Worm (Caenorhabditis elegans) whole organism, young adult: ENCODE results near the gene arx-2.

Source experiments
- B0261.1 ChIP-seq: sonication (generic microtip); optimal IDR thresholded peaks from 2 replicates; lab custom pipeline; 2016; ENCODE audit warnings: mild to moderate bottlenecking, missing genetic modification characterization, moderate library complexity, missing compliant biosample characterization
- F23B12.7 ChIP-seq: sonication (generic microtip); optimal IDR thresholded peaks from 2 replicates; lab custom pipeline; 2017; ENCODE audit warnings: missing genetic modification characterization, mild to moderate bottlenecking, missing compliant biosample characterization, antibody characterized with exemption, moderate library complexity; ENCODE audit not compliant: insufficient read depth
- F33H1.4 ChIP-seq: fragments of 200-800 bp; sonication (Bioruptor generic); IDR thresholded peaks from 2 replicates; pipeline ENCODE4 v1.3.6; 2022; ENCODE audit warnings: missing genetic modification reagents, missing genetic modification characterization, missing compliant biosample characterization
- F37B4.10 ChIP-seq: fragments of 200-800 bp; sonication (Bioruptor generic); IDR thresholded peaks from 2 replicates; pipeline ENCODE4 v1.3.6; 2022; ENCODE audit warnings: missing genetic modification characterization, missing compliant biosample characterization
- F55B11.4 ChIP-seq: sonication (generic microtip); optimal IDR thresholded peaks from 2 replicates; lab custom pipeline; 2016; ENCODE audit warnings: missing compliant biosample characterization, missing genetic modification characterization, borderline replicate concordance; ENCODE audit not compliant: insufficient read depth
- Y67H2A.10 ChIP-seq: fragments of 200-800 bp; sonication (Bioruptor generic); conservative IDR thresholded peaks from 2 replicates; pipeline ENCODE4 v1.3.6; 2022; ENCODE audit warnings: missing genetic modification reagents, missing genetic modification characterization, missing compliant biosample characterization
- Y95B8A.8 ChIP-seq: fragments of 200-800 bp; sonication (Bioruptor generic); IDR thresholded peaks from 2 replicates; pipeline ENCODE4 v1.3.6; 2022; ENCODE audit warnings: missing genetic modification reagents, missing genetic modification characterization, missing compliant biosample characterization
- aptf-2 ChIP-seq: fragments of 200-800 bp; sonication (Bioruptor generic); conservative IDR thresholded peaks from 2 replicates; pipeline ENCODE4 v1.3.6; 2022; ENCODE audit warnings: missing genetic modification reagents, missing genetic modification characterization, missing compliant biosample characterization
- atf-7 ChIP-seq: sonication (generic microtip); optimal IDR thresholded peaks from 2 replicates; lab custom pipeline; 2017; ENCODE audit warnings: mild to moderate bottlenecking, missing genetic modification characterization, missing compliant biosample characterization
- attf-3 ChIP-seq: fragments of 200-800 bp; sonication (Bioruptor generic); conservative IDR thresholded peaks from 2 replicates; pipeline ENCODE4 v1.3.6; 2022; ENCODE audit warnings: missing genetic modification reagents, missing genetic modification characterization, missing compliant biosample characterization
- attf-6 ChIP-seq: fragments of 200-800 bp; sonication (Bioruptor generic); IDR thresholded peaks from 2 replicates; pipeline ENCODE4 v1.3.6; 2022; ENCODE audit warnings: missing genetic modification reagents, missing genetic modification characterization, missing compliant biosample characterization
- ceh-79 ChIP-seq: sonication (generic microtip); optimal IDR thresholded peaks from 2 replicates; lab custom pipeline; 2017; ENCODE audit warnings: mild to moderate bottlenecking, missing genetic modification characterization, missing compliant biosample characterization
- chd-7 ChIP-seq: sonication (generic microtip); optimal IDR thresholded peaks from 2 replicates; lab custom pipeline; 2016; ENCODE audit warnings: mild to moderate bottlenecking, missing genetic modification characterization, moderate library complexity, missing compliant biosample characterization
- dpl-1 ChIP-seq: fragments of 150-350 bp; optimal IDR thresholded peaks from 2 replicates; lab custom pipeline; 2014; ENCODE audit warnings: missing biosample characterization, missing genetic modification reagents, missing genetic modification characterization
- ekl-4 ChIP-seq: fragments of 200-800 bp; sonication (Bioruptor generic); IDR thresholded peaks from 2 replicates; pipeline ENCODE4 v1.3.6; 2022; ENCODE audit warnings: missing genetic modification reagents, missing genetic modification characterization, missing compliant biosample characterization
- ets-4 ChIP-seq: fragments of 200-800 bp; sonication (Bioruptor generic); optimal IDR thresholded peaks from 2 replicates; lab custom pipeline; 2018; ENCODE audit warnings: mild to moderate bottlenecking, missing genetic modification characterization, missing compliant biosample characterization
- hmg-1.2 ChIP-seq: fragments of 200-800 bp; sonication (Bioruptor generic); IDR thresholded peaks from 2 replicates; pipeline ENCODE4 v1.3.6; 2022; ENCODE audit warnings: missing genetic modification reagents, missing genetic modification characterization, missing compliant biosample characterization
- hrde-1 ChIP-seq: sonication (generic microtip); optimal IDR thresholded peaks from 2 replicates; lab custom pipeline; 2016; ENCODE audit warnings: missing genetic modification characterization, mild to moderate bottlenecking, missing compliant biosample characterization, moderate library complexity, missing genotype, missing genetic modification reagents, borderline replicate concordance
- let-526 ChIP-seq: fragments of 200-800 bp; sonication (Bioruptor generic); IDR thresholded peaks from 2 replicates; pipeline ENCODE4 v1.3.6; 2022; ENCODE audit warnings: missing genetic modification reagents, missing genetic modification characterization, missing compliant biosample characterization
- let-607 ChIP-seq, 2 experiments: fragments of 200-800 bp in 1 of 2; sonication (Bioruptor generic) in 1 of 2; sonication (generic microtip) in 1 of 2; optimal IDR thresholded peaks; 2 replicates each; lab custom pipeline; 2016 to 2018; ENCODE audit warnings: mild to moderate bottlenecking in 2 of 2, missing compliant biosample characterization in 2 of 2, missing genetic modification characterization in 2 of 2, moderate library complexity in 2 of 2, missing genotype in 1 of 2
- lin-40 ChIP-seq: sonication (generic microtip); optimal IDR thresholded peaks from 2 replicates; lab custom pipeline; 2016; ENCODE audit warnings: missing genetic modification characterization, mild to moderate bottlenecking, missing compliant biosample characterization, missing genotype, missing genetic modification reagents
- lin-54 ChIP-seq: fragments of 200-800 bp; sonication (Bioruptor generic); optimal IDR thresholded peaks from 2 replicates; lab custom pipeline; 2018; ENCODE audit warnings: mild to moderate bottlenecking, missing genetic modification characterization, missing compliant biosample characterization
- madf-10 ChIP-seq: sonication (generic microtip); optimal IDR thresholded peaks from 2 replicates; lab custom pipeline; 2016; ENCODE audit warnings: mild to moderate bottlenecking, missing genetic modification characterization, missing compliant biosample characterization
- madf-3 ChIP-seq: fragments of 200-800 bp; sonication (Bioruptor generic); IDR thresholded peaks from 2 replicates; pipeline ENCODE4 v1.3.6; 2022; ENCODE audit warnings: missing genetic modification reagents, missing genetic modification characterization, missing compliant biosample characterization
- madf-6 ChIP-seq: fragments of 200-800 bp; sonication (Bioruptor generic); IDR thresholded peaks from 2 replicates; pipeline ENCODE4 v1.3.6; 2022; ENCODE audit warnings: missing genetic modification reagents, missing genetic modification characterization, missing compliant biosample characterization
- mes-4 ChIP-seq: sonication (generic microtip); optimal IDR thresholded peaks from 2 replicates; lab custom pipeline; 2016; ENCODE audit warnings: missing genotype, missing genetic modification characterization, missing compliant biosample characterization
- nfya-1 ChIP-seq: sonication (generic microtip); optimal IDR thresholded peaks from 2 replicates; lab custom pipeline; 2017; ENCODE audit warnings: antibody characterized with exemption, missing compliant biosample characterization, missing genetic modification characterization, borderline replicate concordance; ENCODE audit not compliant: insufficient read depth
- nfya-2 ChIP-seq: fragments of 200-800 bp; sonication (Bioruptor generic); IDR thresholded peaks from 2 replicates; pipeline ENCODE4 v1.3.6; 2022; ENCODE audit warnings: missing genetic modification reagents, missing genetic modification characterization, missing compliant biosample characterization
- nfyb-1 ChIP-seq: fragments of 200-800 bp; sonication (Bioruptor generic); IDR thresholded peaks from 2 replicates; pipeline ENCODE4 v1.3.6; 2022; ENCODE audit warnings: missing genetic modification reagents, missing genetic modification characterization, missing compliant biosample characterization
- nhr-80 ChIP-seq: sonication (generic microtip); optimal IDR thresholded peaks from 2 replicates; lab custom pipeline; 2016; ENCODE audit warnings: missing genetic modification characterization, missing compliant biosample characterization
- nhr-90 ChIP-seq: sonication (generic microtip); optimal IDR thresholded peaks from 2 replicates; lab custom pipeline; 2016; ENCODE audit warnings: missing genotype, mild to moderate bottlenecking, missing genetic modification characterization, missing compliant biosample characterization
- pbrm-1 ChIP-seq: fragments of 200-800 bp; sonication (Bioruptor generic); IDR thresholded peaks from 2 replicates; pipeline ENCODE4 v1.3.6; 2022; ENCODE audit warnings: missing genetic modification reagents, missing genetic modification characterization, missing compliant biosample characterization
- pha-4 ChIP-seq: fragments of 150-350 bp; sonication (generic microtip); optimal IDR thresholded peaks from 2 replicates; lab custom pipeline; 2014; ENCODE audit warnings: missing biosample characterization, missing genetic modification reagents, missing genetic modification characterization
- rcor-1 ChIP-seq: fragments of 200-800 bp; sonication (Bioruptor generic); IDR thresholded peaks from 2 replicates; pipeline ENCODE4 v1.3.6; 2022; ENCODE audit warnings: missing genetic modification reagents, missing genetic modification characterization, missing compliant biosample characterization
- repo-1 ChIP-seq: sonication (generic microtip); optimal IDR thresholded peaks from 2 replicates; lab custom pipeline; 2017; ENCODE audit warnings: mild to moderate bottlenecking, missing genetic modification characterization, missing compliant biosample characterization
- sea-2 ChIP-seq: fragments of 200-800 bp; sonication (Bioruptor generic); IDR thresholded peaks from 2 replicates; pipeline ENCODE4 v1.3.6; 2022; ENCODE audit warnings: missing genetic modification characterization, missing compliant biosample characterization
- snpc-3.4 ChIP-seq: sonication (generic microtip); optimal IDR thresholded peaks from 2 replicates; lab custom pipeline; 2017; ENCODE audit warnings: missing genetic modification characterization, mild to moderate bottlenecking, missing compliant biosample characterization, antibody characterized with exemption, moderate library complexity, missing genotype, missing genetic modification reagents
- tbp1 ChIP-seq: fragments of 200-800 bp; sonication (Bioruptor generic); optimal IDR thresholded peaks from 2 replicates; lab custom pipeline; 2018; ENCODE audit warnings: mild to moderate bottlenecking, missing genetic modification characterization, missing compliant biosample characterization
- tlf-1 ChIP-seq: fragments of 200-800 bp; sonication (Bioruptor generic); optimal IDR thresholded peaks from 2 replicates; lab custom pipeline; 2018; ENCODE audit warnings: mild to moderate bottlenecking, missing genetic modification characterization, missing compliant biosample characterization
- unc-130 ChIP-seq: sonication (generic microtip); optimal IDR thresholded peaks from 2 replicates; lab custom pipeline; 2016; ENCODE audit warnings: missing genetic modification reagents, missing genetic modification characterization, missing compliant biosample characterization
- unc-62 ChIP-seq: fragments of 150-350 bp; optimal IDR thresholded peaks from 2 replicates; lab custom pipeline; 2014; ENCODE audit warnings: missing biosample characterization, missing genetic modification reagents, missing genetic modification characterization
- ztf-26 ChIP-seq: sonication (generic microtip); optimal IDR thresholded peaks from 2 replicates; lab custom pipeline; 2017; ENCODE audit warnings: missing genetic modification characterization, missing compliant biosample characterization

arx-2 gene

DNA sequence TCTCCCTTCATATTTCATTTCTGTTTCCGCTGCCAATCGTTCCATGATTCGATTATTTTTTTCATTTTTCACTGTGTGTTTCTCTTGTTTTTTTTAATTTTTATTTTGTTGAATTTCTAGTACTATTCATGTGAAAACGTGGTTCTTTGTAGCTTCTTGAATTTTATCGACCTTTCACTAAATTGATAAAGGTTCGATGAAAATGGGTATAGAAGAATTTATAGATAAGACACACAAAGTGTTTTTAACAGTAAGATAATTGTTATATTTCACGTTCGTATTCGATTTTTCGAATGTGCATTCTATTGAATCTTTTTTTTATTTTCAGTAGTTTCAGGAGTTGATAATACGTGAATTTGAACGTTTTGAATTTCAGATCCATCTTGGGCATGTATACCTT is 33.8 kb upstream of the arx-2 start, which contains the start of gene ugt-49:
Gene ugt-49, plus strand, starts transcription at position 371 of the 400 bp plus-strand sequence.
- TF ChIP-seq B0261.1 (tag; lab: Kevin White, UChicago) = no peak
- TF ChIP-seq, all 124 proteins: peak for 0

DNA sequence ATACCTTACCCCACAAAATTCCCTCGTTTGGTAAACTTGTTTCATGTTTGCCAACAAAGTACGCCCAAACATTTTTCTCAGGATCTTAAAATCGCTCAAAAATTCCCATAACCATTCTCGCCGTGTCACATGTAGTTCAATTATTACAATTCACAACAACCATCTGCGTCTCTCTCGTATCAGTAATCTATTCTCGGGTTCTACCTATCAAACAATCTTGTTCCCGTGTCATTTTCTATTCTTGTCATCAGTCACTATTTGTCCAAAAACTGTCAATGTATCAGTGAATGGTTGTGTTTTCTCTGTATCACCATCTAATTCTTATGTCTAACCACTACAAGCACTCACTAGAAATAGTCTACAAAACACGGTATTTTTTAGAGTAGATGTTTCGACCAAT is 33.0 kb upstream of the arx-2 start:
- TF ChIP-seq F33H1.4 (no peak), rcor-1 (no peak), nfya-2 (GFP tag; lab: Robert Waterston, UW) (no peak), lin-40 (peak; percentile 35), let-526 (GFP tag; lab: Robert Waterston, UW) (0 out of 2 replicates have a peak, but pooled peaks have one; percentile 32), nfya-1 (tag; lab: Kevin White, UChicago) (no peak), tbp1 (GFP tag; lab: Kevin White, UChicago) (peak; percentile 30), madf-3 (GFP tag; lab: Robert Waterston, UW) (no peak), chd-7 (tag; lab: Kevin White, UChicago) (peak; percentile 28), aptf-2 (GFP tag; lab: Robert Waterston, UW) (no peak), pbrm-1 (GFP tag; lab: Robert Waterston, UW) (0 out of 2 replicates have a peak, but pooled peaks have one; percentile 9), lin-54 (GFP tag; lab: Kevin White, UChicago) (peak; percentile 28), repo-1 (no peak), snpc-3.4 (tag; lab: Kevin White, UChicago) (no peak), let-607 (tag; optimal IDR thresholded peaks at IDR 0.05; lab: Kevin White, UChicago) (peak; percentile 93 to 94), F23B12.7 (tag; lab: Kevin White, UChicago) (no peak), pha-4 (tag; lab: Kevin White, UChicago) (no peak), ets-4 (GFP tag; lab: Kevin White, UChicago) (peak; percentile 8), atf-7 (tag; lab: Kevin White, UChicago) (peak; percentile 4), unc-62 (GFP tag; lab: Kevin White, UChicago) (peak; percentile 82), F55B11.4 (tag; lab: Kevin White, UChicago) (no peak), nhr-90 (tag; lab: Kevin White, UChicago) (no peak), madf-6 (GFP tag; lab: Robert Waterston, UW) (no peak), Y67H2A.10 (GFP tag; lab: Robert Waterston, UW) (no peak), mes-4 (no peak), dpl-1 (no peak), hmg-1.2 (GFP tag; lab: Robert Waterston, UW) (peak; percentile 67), nhr-80 (tag; lab: Kevin White, UChicago) (peak; percentile 92), F37B4.10 (0 out of 2 replicates have a peak, but pooled peaks have one; percentile 33), madf-10 (tag; lab: Kevin White, UChicago) (peak; percentile 3), tlf-1 (GFP tag; lab: Kevin White, UChicago) (peak; percentile 28), ekl-4 (no peak), hrde-1 (tag; lab: Kevin White, UChicago) (no peak), Y95B8A.8 (GFP tag; lab: Robert Waterston, UW) (no peak)

DNA sequence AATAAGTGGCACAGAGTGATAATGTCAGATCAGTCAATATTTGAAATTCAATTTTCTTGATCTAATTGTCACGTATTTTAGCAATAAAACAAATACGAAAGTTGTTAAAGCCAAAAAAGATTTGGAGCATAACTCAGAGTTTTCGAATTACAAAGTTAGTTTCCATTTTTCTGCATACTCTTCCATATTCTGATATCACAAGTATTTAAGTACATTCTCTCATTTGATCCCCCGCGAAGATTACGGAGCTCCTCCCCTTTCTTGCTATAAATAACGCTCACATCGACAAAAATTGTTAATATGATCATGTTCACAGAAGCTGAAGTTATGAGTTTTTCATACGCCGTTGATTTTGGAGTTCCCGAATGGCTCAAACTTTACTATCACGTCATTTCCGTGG is 30.1 kb upstream of the arx-2 start, which contains the start of gene sri-20:
Gene sri-20, plus strand, starts transcription at position 301 of the 400 bp plus-strand sequence.
- TF ChIP-seq ets-4 (GFP tag; lab: Kevin White, UChicago) (no peak), sea-2 (GFP tag; lab: Robert Waterston, UW) (no peak), snpc-3.4 (tag; lab: Kevin White, UChicago) (no peak), attf-6 (GFP tag; lab: Robert Waterston, UW) (no peak), unc-130 (GFP tag; lab: Kevin White, UChicago) (no peak), ztf-26 (tag; lab: Kevin White, UChicago) (no peak), ceh-79 (tag; lab: Kevin White, UChicago) (no peak), nfyb-1 (GFP tag; lab: Robert Waterston, UW) (no peak), madf-10 (tag; lab: Kevin White, UChicago) (no peak), attf-3 (no peak)
